Worm (Caenorhabditis elegans): ENCODE data around the gene xpb-1.

The xpb-1 gene

DNA sequence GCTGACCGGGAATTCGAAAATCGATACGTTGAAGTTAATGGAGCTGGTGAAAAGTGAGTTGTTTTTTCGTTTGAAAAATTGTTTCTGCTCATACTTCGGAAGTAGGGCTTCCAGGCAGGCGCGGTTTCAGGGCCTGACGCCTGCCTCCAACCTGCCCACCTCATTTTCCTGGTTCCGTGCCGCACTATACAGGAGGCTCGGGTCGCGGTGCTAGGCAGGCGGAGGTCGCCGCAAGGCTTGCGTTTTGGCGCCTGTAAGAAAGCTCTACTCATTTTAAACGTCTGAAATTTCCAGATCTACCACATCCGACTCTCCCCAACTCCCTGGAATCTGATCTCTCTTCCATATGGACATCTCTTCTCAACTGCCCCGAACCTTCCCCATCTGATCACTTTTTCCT, 18.5 kb downstream of the xpb-1 start:
- TF ChIP-seq B0310.2 (tag; optimal IDR thresholded peaks at IDR 0.05) = no peak
- TF ChIP-seq scrt-1 (GFP tag; IDR thresholded peaks at IDR 0.05) = no peak
- TF ChIP-seq pes-1 (GFP tag; IDR thresholded peaks at IDR 0.05) = no peak
- TF ChIP-seq ceh-13 (GFP tag; optimal IDR thresholded peaks at IDR 0.05) = no peak
- no peak for TF ChIP-seq aly-1 (tag; optimal IDR thresholded peaks at IDR 0.05)
- TF ChIP-seq ets-7 (tag; optimal IDR thresholded peaks at IDR 0.05) = no peak
- TF ChIP-seq ama-1 (optimal IDR thresholded peaks at IDR 0.05) = no peak
- TF ChIP-seq hmbx-1 (tag; optimal IDR thresholded peaks at IDR 0.05) = no peak
- no peak for TF ChIP-seq tbx-11 (GFP tag; IDR thresholded peaks at IDR 0.05)

DNA sequence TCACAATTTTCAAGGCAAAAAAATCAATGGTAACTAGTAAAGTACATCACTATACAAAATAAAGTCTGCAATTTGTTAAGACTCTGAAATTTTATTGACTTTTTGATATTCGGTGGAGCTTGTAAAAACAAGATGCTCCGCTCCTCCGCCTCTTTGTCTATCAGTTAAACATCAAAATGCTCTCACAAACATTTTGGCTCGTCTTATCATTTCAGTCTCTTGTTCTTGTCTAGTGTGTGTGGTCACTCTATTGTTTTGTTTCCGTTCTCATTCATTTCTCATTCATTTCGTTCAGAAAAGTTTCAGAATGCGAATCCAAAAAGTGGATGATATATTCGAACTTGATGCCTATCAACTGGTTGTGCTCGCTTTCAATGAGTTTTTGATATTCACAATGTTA, 21.6 kb downstream of the xpb-1 start, which contains the start of gene Y66D12A.13:
Gene Y66D12A.13, plus strand, starts transcription at position 301 of the 400 bp plus-strand sequence.
- TF ChIP-seq hmg-4 (GFP tag; optimal IDR thresholded peaks at IDR 0.05) (no peak), ceh-13 (GFP tag; optimal IDR thresholded peaks at IDR 0.05) (no peak), tbx-37 (GFP tag; conservative IDR thresholded peaks at IDR 0.05) (no peak), ceh-36 (tag; optimal IDR thresholded peaks at IDR 0.05) (no peak), pes-1 (GFP tag; IDR thresholded peaks at IDR 0.05) (no peak), hnd-1 (tag; optimal IDR thresholded peaks at IDR 0.05) (no peak), hmbx-1 (tag; optimal IDR thresholded peaks at IDR 0.05) (no peak), tra-4 (tag; optimal IDR thresholded peaks at IDR 0.05) (no peak), F13C5.2 (tag; optimal IDR thresholded peaks at IDR 0.05) (no peak), flt-1 (GFP tag; IDR thresholded peaks at IDR 0.05) (no peak), sea-1 (GFP tag; conservative IDR thresholded peaks at IDR 0.05) (no peak), ama-1 (optimal IDR thresholded peaks at IDR 0.05) (no peak), aly-1 (tag; optimal IDR thresholded peaks at IDR 0.05) (no peak), B0310.2 (tag; optimal IDR thresholded peaks at IDR 0.05) (no peak), ets-7 (tag; optimal IDR thresholded peaks at IDR 0.05) (no peak), scrt-1 (GFP tag; IDR thresholded peaks at IDR 0.05) (no peak), tbx-11 (GFP tag; IDR thresholded peaks at IDR 0.05) (no peak)

DNA sequence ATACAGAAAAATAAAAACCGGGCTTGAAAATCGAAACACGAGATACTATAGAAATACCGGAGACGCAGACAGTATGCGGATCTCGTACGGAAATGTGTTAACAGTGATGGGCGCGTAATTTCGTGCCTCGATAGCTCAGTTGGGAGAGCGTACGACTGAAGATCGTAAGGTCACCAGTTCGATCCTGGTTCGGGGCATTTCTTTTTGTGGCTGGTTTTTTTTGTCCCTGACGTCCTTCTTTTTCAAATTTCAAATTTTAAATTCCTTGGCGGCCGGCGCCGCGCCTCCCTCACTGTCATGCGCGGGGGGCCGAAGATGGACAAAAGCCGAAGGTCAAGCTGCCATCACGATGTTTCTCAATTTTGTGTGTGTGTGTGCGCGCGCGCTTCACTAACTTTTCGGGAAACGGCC, 28.2 kb downstream of the xpb-1 start:
- 0 out of 2 replicates have a peak, but pooled peaks have one; percentile 18 for TF ChIP-seq scrt-1 (GFP tag; IDR thresholded peaks at IDR 0.05)
- TF ChIP-seq flt-1 (GFP tag; IDR thresholded peaks at IDR 0.05) = no peak
- 0 out of 2 replicates have a peak, but pooled peaks have one; percentile 47 for TF ChIP-seq sea-1 (GFP tag; conservative IDR thresholded peaks at IDR 0.05)
- TF ChIP-seq pes-1 (GFP tag; IDR thresholded peaks at IDR 0.05) = no peak

DNA sequence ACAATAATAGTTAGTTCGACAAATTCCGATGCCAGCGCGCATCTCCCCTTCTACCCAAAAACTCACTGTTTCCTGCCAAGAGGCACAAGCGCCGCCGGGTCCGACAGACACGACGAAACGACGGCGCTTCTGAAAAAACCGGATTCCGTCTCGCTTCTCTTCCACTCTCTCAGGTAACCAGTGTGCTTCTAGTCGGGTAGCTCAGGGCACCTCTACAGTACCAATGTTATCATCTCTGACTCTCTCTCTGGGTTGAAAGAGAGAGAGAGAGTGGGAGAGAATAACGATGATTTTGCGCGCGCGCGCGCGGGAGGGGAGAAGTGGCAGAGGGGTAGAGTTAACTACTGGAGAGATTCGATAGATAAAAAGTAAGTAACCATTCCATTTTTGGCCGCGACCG, 30.4 kb downstream of the xpb-1 start:
- TF ChIP-seq aly-1 (tag; optimal IDR thresholded peaks at IDR 0.05) = peak; percentile 18
- TF ChIP-seq tbx-11 (GFP tag; IDR thresholded peaks at IDR 0.05) = no peak

DNA sequence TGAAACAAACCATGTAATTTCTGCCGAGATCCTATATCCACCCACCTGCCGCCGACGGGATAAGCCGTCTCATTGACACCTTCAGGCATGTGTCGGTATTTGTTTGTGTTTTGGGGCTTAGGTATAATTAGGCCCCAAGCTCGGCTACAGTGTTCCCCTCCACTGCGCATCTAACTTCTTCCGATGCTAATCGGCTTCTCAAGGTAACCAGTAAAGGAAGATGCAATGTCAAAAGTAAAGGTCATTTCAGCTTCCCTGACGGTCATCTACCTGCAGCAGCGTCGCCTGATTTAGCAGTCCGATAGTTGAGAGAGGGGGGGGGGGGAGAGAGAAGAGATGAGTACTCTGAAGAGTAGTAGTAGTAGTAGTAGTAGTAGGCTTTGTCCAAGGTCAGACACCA, 31.8 kb downstream of the xpb-1 start:
- TF ChIP-seq ets-7 (tag; optimal IDR thresholded peaks at IDR 0.05) (no peak), ceh-13 (GFP tag; optimal IDR thresholded peaks at IDR 0.05) (no peak), hnd-1 (tag; optimal IDR thresholded peaks at IDR 0.05) (no peak), tbx-37 (GFP tag; conservative IDR thresholded peaks at IDR 0.05) (no peak), tra-4 (tag; optimal IDR thresholded peaks at IDR 0.05) (no peak), pes-1 (GFP tag; IDR thresholded peaks at IDR 0.05) (no peak), tbx-11 (GFP tag; IDR thresholded peaks at IDR 0.05) (no peak)

DNA sequence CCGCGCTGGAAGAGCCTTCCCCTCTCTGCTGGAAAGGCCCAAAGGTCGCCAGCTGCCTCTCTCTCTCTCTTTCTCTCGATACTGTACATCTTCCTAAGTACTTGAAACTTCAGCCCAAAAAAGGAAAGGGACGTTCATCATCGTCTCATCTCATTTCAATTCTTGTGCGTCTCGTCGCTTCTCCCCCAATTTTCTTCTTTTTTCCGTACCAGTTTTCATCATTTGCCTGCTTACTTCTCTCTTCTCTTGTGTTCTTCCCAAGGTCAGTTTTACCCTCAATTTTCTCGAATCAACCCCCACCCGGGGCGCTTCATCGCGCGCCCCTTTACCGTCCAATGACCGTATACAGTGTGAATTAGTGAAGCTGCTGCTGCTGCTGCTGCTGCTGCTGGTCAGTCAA, 33.2 kb downstream of the xpb-1 start:
- TF ChIP-seq tra-4 (tag; optimal IDR thresholded peaks at IDR 0.05) (no peak), hmbx-1 (tag; optimal IDR thresholded peaks at IDR 0.05) (no peak), sea-1 (GFP tag; conservative IDR thresholded peaks at IDR 0.05) (no peak)

DNA sequence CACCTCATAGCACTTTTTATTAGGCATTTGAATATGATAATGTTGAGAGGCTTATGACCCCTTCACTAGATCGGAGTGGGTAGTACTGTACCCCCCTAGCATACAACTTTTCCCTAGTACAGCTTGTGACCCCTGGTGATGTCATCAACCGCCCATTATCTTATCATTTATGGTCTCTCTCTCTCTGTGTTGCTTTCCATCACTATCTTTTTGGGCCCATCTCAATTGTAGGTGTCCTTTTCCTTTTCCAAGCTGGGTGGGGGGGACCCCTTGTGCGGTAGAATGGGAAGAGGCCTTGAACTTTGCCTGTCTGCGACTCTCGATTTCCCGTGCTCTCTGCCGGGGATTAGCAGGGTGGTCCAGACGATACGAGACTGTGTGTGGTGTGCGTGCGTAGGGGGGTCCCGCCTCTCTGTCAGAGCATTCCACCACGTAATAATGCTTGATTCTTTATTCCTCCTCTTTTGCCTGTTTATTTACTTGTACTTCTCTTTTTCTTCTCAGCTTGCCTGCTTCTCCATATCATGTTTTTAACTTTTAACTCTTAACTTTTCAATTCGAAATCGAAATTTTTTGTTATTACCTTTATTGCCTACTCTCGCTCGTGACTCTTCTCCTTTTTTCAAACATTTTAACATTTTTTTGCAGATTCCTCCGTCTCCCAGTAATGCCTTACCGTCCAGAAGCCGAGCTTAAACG, 34.2 kb downstream of the xpb-1 start, which contains the start of gene ztf-29:
Gene ztf-29, plus strand, starts transcription at position 649 of the 699 bp plus-strand sequence.
- TF ChIP-seq ceh-36 (tag; optimal IDR thresholded peaks at IDR 0.05) (peak; percentile 74), B0310.2 (tag; optimal IDR thresholded peaks at IDR 0.05) (no peak)

DNA sequence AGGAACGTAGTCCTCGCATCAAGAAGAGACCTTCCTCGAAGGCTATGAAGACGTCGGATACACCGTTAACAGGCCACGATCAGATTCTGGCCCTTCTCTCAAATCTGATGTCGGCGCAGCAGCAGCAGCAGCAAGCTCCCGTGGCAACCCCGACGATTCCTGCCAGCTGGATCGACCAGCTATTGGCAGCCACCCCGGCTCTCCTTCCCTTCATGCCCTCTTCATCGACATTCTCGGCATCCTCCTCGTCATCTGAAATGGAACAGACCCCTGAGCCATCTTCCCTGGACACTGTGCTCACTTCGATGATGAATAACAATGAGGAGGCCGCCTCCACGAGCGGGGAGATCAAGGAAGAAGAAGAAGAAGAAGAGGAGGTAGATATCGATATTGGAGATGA, 35.1 kb downstream of the xpb-1 start:
- TF ChIP-seq F13C5.2 (tag; optimal IDR thresholded peaks at IDR 0.05) (no peak), tbx-11 (GFP tag; IDR thresholded peaks at IDR 0.05) (no peak), hmbx-1 (tag; optimal IDR thresholded peaks at IDR 0.05) (no peak), ceh-36 (tag; optimal IDR thresholded peaks at IDR 0.05) (no peak), ama-1 (optimal IDR thresholded peaks at IDR 0.05) (no peak)

DNA sequence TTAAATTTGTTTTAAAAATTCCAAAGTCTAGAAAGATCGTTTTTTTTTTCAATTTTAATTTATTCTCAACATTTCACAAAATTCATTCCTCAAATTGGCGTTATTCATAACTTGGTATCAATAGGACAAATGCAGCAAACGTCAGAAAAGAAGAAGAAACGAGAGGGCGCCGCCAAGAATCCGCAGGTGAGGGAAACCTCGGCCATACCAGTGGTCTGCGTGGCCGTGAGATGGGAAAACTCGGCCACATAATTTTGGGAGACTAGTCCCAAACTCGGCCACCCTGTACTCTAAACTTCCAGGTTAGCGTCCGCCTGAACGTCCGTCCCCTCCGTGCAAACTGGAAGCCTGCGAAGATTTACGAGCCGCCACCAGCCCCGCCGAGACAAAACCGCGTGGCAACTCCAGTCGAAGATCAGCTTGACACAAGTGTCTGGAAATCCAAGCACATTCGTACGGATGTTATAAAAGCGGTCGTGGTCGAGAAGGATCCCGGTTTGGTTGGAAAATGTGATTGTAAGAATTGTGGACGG, 37.0 kb downstream of the xpb-1 start, which contains the start of gene Y66D12A.11:
Gene Y66D12A.11, plus strand, starts transcription at position 51 of the 533 bp plus-strand sequence.
- TF ChIP-seq aly-1 (tag; optimal IDR thresholded peaks at IDR 0.05) (no peak), sea-1 (GFP tag; conservative IDR thresholded peaks at IDR 0.05) (no peak), scrt-1 (GFP tag; IDR thresholded peaks at IDR 0.05) (no peak), ets-7 (tag; optimal IDR thresholded peaks at IDR 0.05) (no peak), pes-1 (GFP tag; IDR thresholded peaks at IDR 0.05) (no peak), tra-4 (tag; optimal IDR thresholded peaks at IDR 0.05) (no peak), B0310.2 (tag; optimal IDR thresholded peaks at IDR 0.05) (no peak), tbx-37 (GFP tag; conservative IDR thresholded peaks at IDR 0.05) (no peak), flt-1 (GFP tag; IDR thresholded peaks at IDR 0.05) (no peak), ama-1 (optimal IDR thresholded peaks at IDR 0.05) (no peak), ceh-13 (GFP tag; optimal IDR thresholded peaks at IDR 0.05) (no peak), hnd-1 (tag; optimal IDR thresholded peaks at IDR 0.05) (no peak), hmg-4 (GFP tag; optimal IDR thresholded peaks at IDR 0.05) (no peak), hmbx-1 (tag; optimal IDR thresholded peaks at IDR 0.05) (no peak), F13C5.2 (tag; optimal IDR thresholded peaks at IDR 0.05) (no peak), ceh-36 (tag; optimal IDR thresholded peaks at IDR 0.05) (no peak), tbx-11 (GFP tag; IDR thresholded peaks at IDR 0.05) (no peak)
